Worm (Caenorhabditis elegans) whole organism, L4/young adult: ENCODE data around the gene F45G2.7.
A peak's percentile ranks its signal among the peaks of the same experiment; 100 is the strongest.

Experiments
- W03F9.2 ChIP-seq: fragments of 150-350 bp; optimal IDR thresholded peaks from 2 replicates; lab custom pipeline; 2014; ENCODE audit warnings: missing biosample characterization, missing genetic modification characterization
- dao-5 ChIP-seq: sonication (generic microtip); optimal IDR thresholded peaks from 2 replicates; lab custom pipeline; 2016; ENCODE audit warnings: missing genotype, missing genetic modification characterization, moderate library complexity, missing compliant biosample characterization
- him-1 ChIP-seq: sonication (generic microtip); optimal IDR thresholded peaks from 2 replicates; lab custom pipeline; 2016; ENCODE audit warnings: missing genotype, missing genetic modification reagents, missing genetic modification characterization, missing compliant biosample characterization

The F45G2.7 gene

DNA sequence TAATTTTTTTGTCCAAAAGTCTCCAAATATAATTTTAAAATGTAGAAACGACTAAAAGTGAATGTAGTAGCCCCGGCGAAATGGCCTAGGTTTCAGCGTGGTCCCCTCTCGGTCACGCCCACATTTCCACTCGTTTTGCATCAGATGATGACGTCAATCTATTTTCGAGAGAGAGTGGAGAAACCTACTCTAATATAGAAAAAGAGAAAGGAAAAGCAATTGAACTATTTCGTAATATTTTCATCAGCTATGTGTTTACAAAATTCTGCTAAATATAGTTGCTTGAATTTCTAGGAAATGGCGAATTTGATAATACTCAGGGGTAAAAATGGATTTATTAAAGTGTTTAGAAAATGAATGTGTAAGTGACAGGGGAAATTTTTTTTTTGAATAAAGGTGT is 21.5 kb upstream of the F45G2.7 start:
- TF ChIP-seq dao-5 (tag; lab: Kevin White, UChicago) (no peak), W03F9.2 (no peak), him-1 (tag; lab: Kevin White, UChicago) (no peak)

DNA sequence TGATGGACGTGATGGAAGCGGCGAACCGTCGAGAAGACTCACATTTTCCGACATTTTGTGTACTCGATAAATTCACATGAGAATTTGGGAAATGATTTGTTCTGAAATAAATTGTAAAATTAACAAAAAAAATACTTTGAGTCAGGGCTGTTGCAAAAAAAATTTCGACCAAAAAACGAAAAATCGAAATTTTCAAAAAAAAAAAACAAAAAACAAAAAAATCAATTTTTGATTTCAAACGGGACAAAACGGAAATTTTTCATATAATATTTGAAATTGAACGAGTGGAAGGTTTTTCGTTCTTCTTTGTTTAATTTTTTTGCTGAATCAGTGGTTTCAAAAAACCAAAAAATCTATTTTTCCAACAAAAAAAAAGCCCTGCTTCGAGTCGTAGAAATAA is 20.9 kb upstream of the F45G2.7 start, which contains the start of gene cua-1:
Gene cua-1, minus strand, starts transcription at position 101 of the 400 bp plus-strand sequence.
- TF ChIP-seq W03F9.2, result no peak
- TF ChIP-seq dao-5 (tag; lab: Kevin White, UChicago), result no peak
- TF ChIP-seq him-1 (tag; lab: Kevin White, UChicago), result no peak

DNA sequence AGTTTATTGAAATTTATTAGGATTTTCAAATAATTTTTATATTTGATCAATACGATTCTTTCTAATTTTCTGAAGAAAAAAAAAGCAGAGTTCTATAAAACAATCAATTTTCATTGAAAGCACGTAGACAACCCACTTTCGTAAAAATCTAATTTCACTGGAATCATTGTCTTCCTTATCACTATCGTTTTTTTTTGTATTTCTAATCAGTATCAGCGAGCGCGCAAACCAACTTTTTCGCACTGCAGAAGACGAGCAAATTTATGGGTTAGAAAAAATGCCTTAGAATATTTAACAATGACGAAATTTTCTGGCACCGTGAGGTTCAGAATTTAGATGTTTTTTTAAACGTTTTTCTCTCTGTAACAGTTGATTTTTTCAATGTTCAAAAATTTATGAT is 18.5 kb upstream of the F45G2.7 start:
- TF ChIP-seq dao-5 (tag; lab: Kevin White, UChicago) (no peak), W03F9.2 (no peak), him-1 (tag; lab: Kevin White, UChicago) (no peak)

DNA sequence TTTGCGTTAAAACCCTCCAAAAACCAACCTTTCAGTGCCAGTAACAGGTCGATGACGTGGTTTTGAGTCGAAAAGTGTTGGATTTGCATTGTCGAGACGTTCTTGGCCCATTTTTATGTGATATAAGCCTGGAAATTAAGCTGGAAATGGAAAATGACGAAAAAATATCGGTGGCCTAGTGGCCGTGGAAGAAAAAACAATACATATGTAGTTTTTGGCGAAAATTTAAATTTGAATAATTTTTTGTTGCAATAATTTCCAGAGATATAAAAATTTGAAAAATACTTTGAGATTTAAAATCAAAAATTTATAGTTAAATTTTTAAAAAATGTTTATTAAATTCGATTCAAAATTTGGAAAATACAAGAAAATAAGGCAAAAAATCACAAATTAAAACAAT is 5.1 kb upstream of the F45G2.7 start, which contains the start of gene ciao-2B:
Gene ciao-2B, minus strand, starts transcription at position 130 of the 400 bp plus-strand sequence.
- TF ChIP-seq him-1 (tag; lab: Kevin White, UChicago) (no peak), dao-5 (tag; lab: Kevin White, UChicago) (no peak), W03F9.2 (no peak)

DNA sequence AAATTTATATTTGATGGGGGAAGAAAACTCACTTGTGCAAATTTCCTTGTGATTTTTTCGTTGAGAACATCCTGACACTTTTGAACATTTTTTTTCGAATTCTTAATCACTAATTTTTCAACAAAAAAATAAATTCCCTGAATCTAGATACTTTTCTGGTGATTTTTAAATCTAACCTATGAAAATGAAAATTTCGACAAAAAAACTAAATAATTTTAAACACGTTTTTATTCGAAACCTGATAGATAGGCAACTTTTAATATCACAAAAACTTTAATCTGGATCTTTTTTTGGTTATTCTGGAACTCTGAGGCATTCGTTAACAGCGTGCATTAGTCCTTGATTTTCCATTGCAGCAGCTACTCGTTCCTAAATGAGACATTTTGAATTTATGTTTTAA is 2.5 kb upstream of the F45G2.7 start, which contains the start of gene F45G2.9:
Gene F45G2.9, minus strand, starts transcription at position 101 of the 400 bp plus-strand sequence.
- TF ChIP-seq dao-5 (tag; lab: Kevin White, UChicago) (no peak), him-1 (tag; lab: Kevin White, UChicago) (no peak), W03F9.2 (no peak)

DNA sequence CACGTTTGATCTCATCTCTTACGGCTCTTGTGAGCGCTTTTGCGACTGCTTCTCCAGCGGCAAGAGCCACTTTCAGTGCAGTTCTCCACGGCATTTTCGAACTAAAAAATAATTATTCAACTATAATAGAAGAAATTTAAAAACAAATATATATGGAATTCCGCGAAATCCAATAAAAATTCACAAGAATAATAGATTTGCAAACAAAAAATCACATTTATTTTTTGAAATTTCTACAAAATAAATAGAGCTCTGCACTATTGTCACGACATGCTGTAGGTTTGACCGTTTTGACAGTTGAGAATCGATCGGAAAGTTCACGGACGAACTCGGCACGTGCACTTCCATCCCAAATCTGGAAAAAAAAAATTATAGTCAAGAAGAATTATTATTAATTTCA is 1.3 kb upstream of the F45G2.7 start, which contains the start of gene F45G2.8:
Gene F45G2.8, minus strand, starts transcription at position 101 of the 400 bp plus-strand sequence.
- TF ChIP-seq dao-5 (tag; lab: Kevin White, UChicago), result no peak
- TF ChIP-seq W03F9.2, result no peak
- no peak for TF ChIP-seq him-1 (tag; lab: Kevin White, UChicago)

DNA sequence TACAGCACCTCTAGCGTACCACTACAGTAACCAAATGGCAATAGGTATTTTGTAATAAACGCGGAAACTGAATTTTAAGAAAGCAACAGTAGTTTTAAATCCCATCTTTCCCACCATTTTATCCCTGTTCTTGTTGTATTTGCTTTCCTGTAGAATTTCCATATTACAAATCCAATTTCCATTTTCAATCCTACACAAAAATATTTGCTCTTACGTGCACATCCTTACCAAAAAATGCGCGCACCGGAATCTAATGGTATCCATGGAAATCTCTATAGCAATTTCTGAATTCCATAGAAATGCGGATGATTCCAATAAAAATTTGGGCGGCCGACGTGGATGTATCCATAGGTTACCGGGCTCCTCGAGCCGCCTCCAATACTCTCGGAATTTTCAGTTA is 4.1 kb downstream of the F45G2.7 start, which contains the start of gene trf-1:
Gene trf-1, plus strand, starts transcription at position 301 of the 400 bp plus-strand sequence.
- TF ChIP-seq dao-5 (tag; lab: Kevin White, UChicago) (no peak), him-1 (tag; lab: Kevin White, UChicago) (no peak), W03F9.2 (no peak)

DNA sequence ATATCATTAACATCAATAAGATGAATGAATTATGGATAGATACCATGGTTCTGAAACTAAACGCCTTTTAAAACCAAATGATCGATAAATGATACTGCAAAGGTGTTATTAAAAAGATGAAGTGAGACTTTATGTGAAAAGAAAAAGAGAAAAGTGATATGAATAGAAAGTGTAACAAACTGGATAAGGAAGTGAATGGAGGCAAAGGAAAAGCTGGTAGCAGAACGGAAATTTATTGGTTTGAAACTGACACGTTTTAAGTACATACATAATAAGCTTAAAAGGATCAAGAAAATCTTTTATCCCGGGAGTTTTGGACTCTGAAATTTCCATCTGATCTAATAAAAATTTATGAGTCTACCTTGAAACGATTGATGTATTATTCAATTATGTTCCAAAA is 4.6 kb downstream of the F45G2.7 start, which contains the start of gene bli-5:
Gene bli-5, minus strand, starts transcription at position 101 of the 400 bp plus-strand sequence.
- no peak for TF ChIP-seq him-1 (tag; lab: Kevin White, UChicago)
- TF ChIP-seq dao-5 (tag; lab: Kevin White, UChicago), result no peak
- TF ChIP-seq W03F9.2, result no peak

DNA sequence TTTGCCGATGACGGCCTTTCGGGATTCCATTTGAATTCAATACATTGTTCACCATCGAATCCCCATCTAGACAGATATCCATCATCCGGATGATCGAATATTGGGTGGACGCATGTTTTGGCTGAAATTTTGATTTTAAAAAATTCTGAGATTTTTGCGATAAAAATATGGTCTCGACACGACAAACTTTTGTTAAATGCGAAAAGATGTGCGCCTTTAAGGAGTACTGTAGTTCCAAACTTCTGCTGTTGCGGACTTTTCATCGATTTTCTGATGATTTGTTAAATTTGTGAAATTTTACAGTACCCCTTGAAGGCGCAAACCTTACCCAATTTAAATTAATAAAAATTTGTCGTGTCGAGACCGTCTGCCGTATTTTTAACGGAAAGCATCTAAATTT is 6.5 kb downstream of the F45G2.7 start:
- TF ChIP-seq W03F9.2 (no peak), him-1 (tag; lab: Kevin White, UChicago) (no peak), dao-5 (tag; lab: Kevin White, UChicago) (no peak)

DNA sequence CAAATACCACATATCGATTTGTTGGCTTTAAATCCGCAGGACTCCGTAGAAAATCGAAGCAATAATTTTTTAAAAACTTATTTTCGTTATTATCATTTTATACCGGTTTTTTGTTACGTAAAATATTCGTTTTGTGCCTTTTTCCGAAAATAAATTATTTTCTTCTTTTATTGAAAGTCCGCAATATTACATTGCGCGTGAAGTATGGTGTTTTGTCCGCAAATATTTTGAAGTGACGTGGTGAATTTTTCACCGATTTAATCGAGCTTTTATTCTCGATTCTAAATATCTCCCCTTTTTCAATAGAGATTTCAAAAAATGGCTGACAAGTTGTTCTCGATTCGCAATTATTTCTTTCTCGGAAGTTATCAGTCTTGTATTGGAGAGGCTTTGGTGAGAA is 8.3 kb downstream of the F45G2.7 start, which contains the start of gene cope-1:
Gene cope-1, plus strand, starts transcription at position 229 of the 400 bp plus-strand sequence.
- TF ChIP-seq him-1 (tag; lab: Kevin White, UChicago), result no peak

DNA sequence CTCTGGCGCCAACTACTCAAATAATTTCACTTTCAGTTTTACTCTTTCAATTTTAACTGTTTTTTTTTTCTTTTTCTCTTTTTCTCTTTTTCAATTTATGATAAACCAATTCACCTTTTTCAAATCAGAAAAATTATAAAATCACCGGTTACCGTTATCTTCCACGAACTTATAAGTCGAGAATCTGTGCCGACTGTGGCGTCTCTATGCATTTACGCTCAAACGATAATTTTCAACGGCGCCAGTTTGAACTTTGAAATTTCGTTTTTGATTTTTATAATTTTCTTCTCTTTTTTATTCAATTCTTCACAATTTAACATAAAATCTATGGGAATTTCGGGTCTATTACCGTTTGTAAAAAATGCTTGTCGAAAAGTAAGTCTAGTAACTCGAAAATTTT is 10.9 kb downstream of the F45G2.7 start, which contains the start of gene exo-1:
Gene exo-1, plus strand, starts transcription at position 101 of the 400 bp plus-strand sequence.
- no peak for TF ChIP-seq dao-5 (tag; lab: Kevin White, UChicago)
- no peak for TF ChIP-seq him-1 (tag; lab: Kevin White, UChicago)
- TF ChIP-seq W03F9.2, result peak; percentile 87

DNA sequence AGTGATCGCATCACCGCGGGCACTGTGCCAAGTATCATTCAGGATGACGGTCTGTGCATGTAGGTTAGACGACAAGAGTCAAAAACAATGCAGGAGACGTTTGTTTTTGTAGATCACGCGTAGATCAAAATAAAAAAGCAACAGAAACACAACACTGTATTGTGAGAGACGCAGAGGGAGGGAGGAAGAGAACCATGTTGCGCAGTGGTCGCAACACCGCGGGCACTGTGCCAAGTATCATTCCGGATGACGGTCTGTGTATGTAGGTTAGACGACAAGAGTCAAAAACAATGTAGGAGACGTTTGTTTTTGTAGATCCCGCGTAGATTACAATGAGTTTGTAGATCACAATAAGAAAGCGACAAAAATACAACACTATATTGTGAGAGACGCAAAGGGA is 15.3 kb downstream of the F45G2.7 start:
- TF ChIP-seq W03F9.2, result no peak
- TF ChIP-seq him-1 (tag; lab: Kevin White, UChicago), result no peak
- no peak for TF ChIP-seq dao-5 (tag; lab: Kevin White, UChicago)

DNA sequence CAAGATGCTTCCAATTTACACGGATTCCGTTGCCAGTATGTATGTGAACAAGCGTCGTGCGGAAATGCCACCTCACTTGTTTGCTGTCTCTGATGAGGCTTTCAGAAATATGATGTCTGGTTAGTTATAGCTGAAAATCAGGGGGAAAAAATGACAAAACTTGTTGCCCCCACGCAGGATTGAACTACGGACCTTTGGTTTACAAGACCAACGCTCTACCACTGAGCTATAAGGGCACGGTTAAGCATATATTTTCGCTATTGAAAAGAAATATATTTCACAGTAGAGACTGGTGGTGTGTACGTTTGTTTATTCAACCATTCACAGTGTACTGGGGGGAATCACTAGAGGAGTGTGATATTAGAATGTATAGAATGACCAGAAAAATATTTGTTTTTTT is 23.1 kb downstream of the F45G2.7 start:
- TF ChIP-seq W03F9.2 (no peak), him-1 (tag; lab: Kevin White, UChicago) (no peak)

DNA sequence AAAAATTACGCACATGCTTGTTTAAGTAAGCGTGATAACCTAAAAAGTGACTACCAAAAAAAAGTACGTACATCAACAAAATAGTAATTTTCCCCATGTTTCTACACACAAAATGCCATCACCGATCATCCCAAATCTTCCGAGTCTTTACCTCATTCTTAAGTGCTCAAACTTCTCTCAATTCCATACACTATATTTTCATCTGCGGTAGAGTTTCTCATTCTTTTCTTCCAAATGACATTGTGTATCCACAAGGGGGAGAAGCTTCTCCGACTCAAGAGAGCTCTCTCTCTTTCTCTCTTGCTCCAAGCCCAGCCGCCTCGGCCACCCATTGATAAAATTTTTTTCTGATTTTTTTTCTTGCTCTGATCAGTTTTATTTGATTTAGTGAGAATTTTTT is 24.8 kb downstream of the F45G2.7 start, which contains the start of gene myo-6:
Gene myo-6, plus strand, starts transcription at position 301 of the 400 bp plus-strand sequence.
- TF ChIP-seq him-1 (tag; lab: Kevin White, UChicago), result no peak
- TF ChIP-seq W03F9.2, result no peak
- TF ChIP-seq dao-5 (tag; lab: Kevin White, UChicago), result no peak

DNA sequence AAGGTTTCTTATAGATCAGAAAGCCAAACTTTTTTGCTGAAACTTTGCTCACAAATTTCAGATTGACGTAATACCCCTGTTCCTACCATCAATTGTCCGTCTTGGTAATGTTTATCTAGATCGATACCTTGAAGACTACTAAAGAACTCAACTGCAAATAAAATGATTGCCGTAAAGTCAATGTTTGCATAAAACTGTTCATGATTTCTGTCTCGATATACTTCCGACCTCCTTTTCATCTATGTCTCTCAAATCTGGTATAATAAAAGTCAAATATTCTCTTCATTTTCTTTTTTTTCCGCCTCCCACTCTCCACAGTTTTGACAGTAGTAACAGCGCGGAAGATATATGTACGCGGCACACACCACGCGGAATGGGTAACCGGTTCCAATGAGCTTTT is 28.8 kb downstream of the F45G2.7 start, which contains the start of gene nas-1:
Gene nas-1, plus strand, starts transcription at position 301 of the 400 bp plus-strand sequence.
- TF ChIP-seq W03F9.2 (no peak), dao-5 (tag; lab: Kevin White, UChicago) (no peak), him-1 (tag; lab: Kevin White, UChicago) (no peak)
